Worm (Caenorhabditis elegans) whole organism, midembryonic: ENCODE data around the gene ssna-1.
A peak's percentile ranks its signal among the peaks of the same experiment; 100 is the strongest.

Source experiments
- T22C8.4 ChIP-seq: fragments of 200-800 bp; sonication (Bioruptor generic); IDR thresholded peaks from 2 replicates; pipeline ENCODE4 v1.3.6; 2022; ENCODE audit warnings: missing genetic modification characterization, missing compliant biosample characterization
- cog-1 ChIP-seq: sonication (generic microtip); optimal IDR thresholded peaks from 2 replicates; lab custom pipeline; 2016; ENCODE audit warnings: missing genetic modification characterization, missing compliant biosample characterization
- flt-1 ChIP-seq: fragments of 200-800 bp; sonication (Bioruptor generic); IDR thresholded peaks from 2 replicates; pipeline ENCODE4 v1.3.6; 2022; ENCODE audit warnings: missing genetic modification characterization, missing compliant biosample characterization
- klf-2 ChIP-seq: fragments of 200-800 bp; sonication (Bioruptor generic); conservative IDR thresholded peaks from 2 replicates; pipeline ENCODE4 v1.3.6; 2022; ENCODE audit warnings: missing genetic modification reagents, missing genetic modification characterization, missing compliant biosample characterization
- med-1 ChIP-seq: sonication (generic microtip); optimal IDR thresholded peaks from 2 replicates; lab custom pipeline; 2017; ENCODE audit warnings: missing genetic modification characterization, mild to moderate bottlenecking, missing compliant biosample characterization, antibody characterized with exemption, missing genetic modification reagents; ENCODE audit not compliant: insufficient read depth
- ref-1 ChIP-seq: fragments of 200-800 bp; sonication (Bioruptor generic); conservative IDR thresholded peaks from 2 replicates; pipeline ENCODE4 v1.3.6; 2022; ENCODE audit warnings: missing genetic modification reagents, missing genetic modification characterization, missing compliant biosample characterization
- tab-1 ChIP-seq: fragments of 200-800 bp; sonication (Bioruptor generic); IDR thresholded peaks from 2 replicates; pipeline ENCODE4 v1.3.6; 2022; ENCODE audit warnings: missing genetic modification characterization, missing compliant biosample characterization
- ztf-23 ChIP-seq: fragments of 200-800 bp; sonication (Bioruptor generic); IDR thresholded peaks from 2 replicates; pipeline ENCODE4 v1.3.6; 2022; ENCODE audit warnings: missing genetic modification reagents, missing genetic modification characterization, missing compliant biosample characterization
- ztf-29 ChIP-seq: fragments of 200-800 bp; sonication (Bioruptor generic); IDR thresholded peaks from 2 replicates; pipeline ENCODE4 v1.3.6; 2022; ENCODE audit warnings: missing genetic modification reagents, missing genetic modification characterization, missing compliant biosample characterization

Gene ssna-1

ce11 chrIV:388073-388472 is at the start of gene ssna-1:
Gene ssna-1 (plus strand): TSS chrIV:388084.
- TF ChIP-seq cog-1, result no peak
- TF ChIP-seq flt-1 (GFP tag; lab: Robert Waterston, UW), result 0 out of 2 replicates have a peak, but pooled peaks have one; percentile 38

- TF ChIP-seq ref-1 (GFP tag; lab: Robert Waterston, UW) (no peak), tab-1 (GFP tag; lab: Robert Waterston, UW) (no peak), med-1 (no peak), flt-1 (GFP tag; lab: Robert Waterston, UW) (no peak), klf-2 (no peak), ztf-23 (GFP tag; lab: Robert Waterston, UW) (no peak), T22C8.4 (GFP tag; lab: Robert Waterston, UW) (no peak), ztf-29 (GFP tag; lab: Robert Waterston, UW) (no peak), cog-1 (no peak)
Measured at ce11 chrIV:338192-338831, 49.6 kb upstream of the ssna-1 start.

DNA sequence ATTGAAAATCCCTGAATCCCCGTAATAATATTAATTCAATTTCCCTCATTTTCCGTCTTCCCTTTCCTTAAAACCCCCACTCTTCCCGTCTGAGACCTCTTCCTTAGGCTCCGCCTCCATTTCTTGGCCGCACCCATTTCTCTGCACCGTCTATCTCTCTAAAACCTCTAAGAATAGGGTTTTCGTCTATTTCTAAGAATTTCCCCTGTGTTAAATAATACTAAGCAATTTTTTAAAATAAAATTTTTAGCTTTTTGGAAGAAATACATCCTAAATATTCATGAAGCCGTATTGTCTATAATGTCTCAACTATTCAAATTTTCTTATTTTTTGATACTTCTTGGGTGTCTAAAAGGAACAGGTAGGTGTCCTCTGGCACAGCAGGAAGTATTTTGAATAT is 48.4 kb upstream of the ssna-1 start, which contains the start of gene cdh-8:
Gene cdh-8 (plus strand): TSS at position 301 of the 400 bp plus-strand sequence.
- no peak for TF ChIP-seq flt-1 (GFP tag; lab: Robert Waterston, UW)

DNA sequence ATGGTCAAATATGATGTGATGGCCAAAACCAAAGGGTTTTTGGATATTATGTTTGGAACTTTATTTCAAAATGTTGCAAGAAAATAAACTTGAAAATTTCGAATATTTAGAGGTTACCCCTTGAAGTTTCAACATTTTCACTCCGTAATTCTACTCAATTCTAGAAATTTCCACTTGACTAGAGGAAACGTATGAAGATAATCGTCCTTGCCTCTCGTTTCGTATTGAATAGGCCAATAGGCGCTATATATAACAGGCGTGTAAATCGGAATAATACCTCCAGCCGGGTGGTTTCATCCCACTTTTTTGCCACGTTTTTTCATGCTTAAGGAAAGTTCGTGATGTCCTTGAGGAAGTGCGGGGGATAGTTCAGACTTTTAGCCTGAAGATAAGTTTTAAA is 44.6 kb upstream of the ssna-1 start:
- TF ChIP-seq flt-1 (GFP tag; lab: Robert Waterston, UW) (no peak), T22C8.4 (GFP tag; lab: Robert Waterston, UW) (no peak), ztf-23 (GFP tag; lab: Robert Waterston, UW) (no peak), klf-2 (no peak), med-1 (no peak), tab-1 (GFP tag; lab: Robert Waterston, UW) (no peak), cog-1 (no peak), ref-1 (GFP tag; lab: Robert Waterston, UW) (no peak), ztf-29 (GFP tag; lab: Robert Waterston, UW) (no peak)

ce11 chrIV:364983-365382 is 22.9 kb upstream of the ssna-1 start:
- TF ChIP-seq tab-1 (GFP tag; lab: Robert Waterston, UW), result no peak
- no peak for TF ChIP-seq flt-1 (GFP tag; lab: Robert Waterston, UW)
- no peak for TF ChIP-seq klf-2
- TF ChIP-seq ztf-23 (GFP tag; lab: Robert Waterston, UW), result no peak

- TF ChIP-seq flt-1 (GFP tag; lab: Robert Waterston, UW), result no peak
- TF ChIP-seq tab-1 (GFP tag; lab: Robert Waterston, UW), result no peak
- TF ChIP-seq cog-1, result peak; percentile 25
- TF ChIP-seq ztf-29 (GFP tag; lab: Robert Waterston, UW), result no peak
Measured at ce11 chrIV:366406-366805, 21.5 kb upstream of the ssna-1 start.

- TF ChIP-seq klf-2 (no peak), cog-1 (peak; percentile 22), flt-1 (GFP tag; lab: Robert Waterston, UW) (peak; percentile 21; the same call in 1 of the 2 replicates), ref-1 (GFP tag; lab: Robert Waterston, UW) (no peak), tab-1 (GFP tag; lab: Robert Waterston, UW) (no peak), ztf-29 (GFP tag; lab: Robert Waterston, UW) (no peak), med-1 (no peak), T22C8.4 (GFP tag; lab: Robert Waterston, UW) (no peak), ztf-23 (GFP tag; lab: Robert Waterston, UW) (0 out of 2 replicates have a peak, but pooled peaks have one; percentile 47)
Measured at ce11 chrIV:372146-372789, 15.6 kb upstream of the ssna-1 start.

- TF ChIP-seq ztf-29 (GFP tag; lab: Robert Waterston, UW), result no peak
- no peak for TF ChIP-seq flt-1 (GFP tag; lab: Robert Waterston, UW)
- no peak for TF ChIP-seq T22C8.4 (GFP tag; lab: Robert Waterston, UW)
- no peak for TF ChIP-seq ref-1 (GFP tag; lab: Robert Waterston, UW)
- no peak for TF ChIP-seq med-1
Measured at ce11 chrIV:373963-374362, 13.9 kb upstream of the ssna-1 start.

DNA sequence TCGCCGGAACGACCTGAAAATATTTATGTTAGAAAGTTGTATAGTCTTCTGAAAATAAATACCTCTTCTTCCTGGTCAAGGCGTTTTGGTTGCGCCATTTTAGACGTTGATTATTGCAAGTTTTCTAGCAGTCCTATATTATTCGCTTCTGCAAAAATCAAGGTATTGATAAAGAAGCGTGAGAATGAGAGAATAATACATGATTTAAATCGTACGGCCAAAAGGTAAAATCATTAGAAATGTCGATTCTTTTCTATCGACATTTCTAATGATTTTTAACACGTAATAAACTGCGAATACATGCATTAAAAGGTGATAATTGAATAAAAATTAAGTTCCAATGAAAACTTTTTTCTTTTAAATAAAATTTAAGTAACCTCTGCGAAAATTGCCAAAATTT is 12.0 kb upstream of the ssna-1 start, which contains the start of gene fln-1:
Gene fln-1 (minus strand): TSS at position 101 of the 400 bp plus-strand sequence.
- TF ChIP-seq ztf-29 (GFP tag; lab: Robert Waterston, UW) (no peak), T22C8.4 (GFP tag; lab: Robert Waterston, UW) (no peak), ztf-23 (GFP tag; lab: Robert Waterston, UW) (no peak), cog-1 (no peak), flt-1 (GFP tag; lab: Robert Waterston, UW) (no peak), ref-1 (GFP tag; lab: Robert Waterston, UW) (no peak), klf-2 (no peak), med-1 (no peak), tab-1 (GFP tag; lab: Robert Waterston, UW) (no peak)

DNA sequence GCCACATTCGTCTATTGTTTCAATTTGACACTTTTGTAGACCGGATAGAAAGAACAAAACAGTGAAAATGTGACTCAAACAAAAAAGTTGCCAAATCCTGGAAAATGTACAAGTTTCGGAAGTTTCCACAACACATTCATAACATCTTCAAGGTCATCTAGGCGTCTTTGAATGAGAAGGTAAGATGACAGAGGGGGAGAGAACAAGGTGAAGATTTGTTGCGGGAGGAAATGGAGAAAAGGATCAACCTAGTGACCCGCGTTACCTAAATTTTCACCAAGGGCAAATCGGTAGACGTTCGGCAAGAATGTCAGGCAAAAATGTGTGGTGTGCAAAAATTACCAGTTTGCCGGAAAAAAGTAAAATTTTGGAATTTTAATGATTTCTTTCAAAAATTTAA is 10.1 kb upstream of the ssna-1 start:
- TF ChIP-seq tab-1 (GFP tag; lab: Robert Waterston, UW) (no peak), med-1 (no peak), klf-2 (no peak), cog-1 (no peak), ref-1 (GFP tag; lab: Robert Waterston, UW) (no peak), ztf-23 (GFP tag; lab: Robert Waterston, UW) (no peak), T22C8.4 (GFP tag; lab: Robert Waterston, UW) (no peak), flt-1 (GFP tag; lab: Robert Waterston, UW) (no peak), ztf-29 (GFP tag; lab: Robert Waterston, UW) (no peak)
